Fruit fly (Drosophila melanogaster): ENCODE results near the gene cutlet.

The cutlet gene

DNA sequence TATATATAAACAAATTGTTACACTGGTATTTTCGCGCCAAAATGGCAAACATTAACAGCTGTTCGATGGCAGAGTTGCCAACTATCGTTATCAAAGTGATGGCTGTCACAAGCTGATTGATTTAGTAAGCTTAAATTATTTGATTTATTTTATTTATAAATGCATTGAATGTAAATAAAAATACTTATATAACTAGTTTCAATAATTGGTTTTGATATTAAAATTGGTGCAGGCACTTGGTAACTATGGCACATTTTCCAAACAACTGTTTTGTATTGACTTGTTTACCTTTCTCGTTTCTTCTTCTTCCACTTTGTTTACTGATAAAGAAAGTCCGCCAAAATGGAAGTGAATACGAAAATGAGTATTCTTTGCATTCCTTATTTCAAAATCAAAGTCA is at the start of gene cutlet:
cutlet (minus strand) TSS at position 84 of the 400 bp plus-strand sequence.
- TF ChIP-seq fkh (GFP tag; optimal IDR thresholded peaks at IDR 0.05) (peak; percentile 93), CG3919 (GFP tag; optimal IDR thresholded peaks at IDR 0.05) (no peak), CG11294 (GFP tag; IDR thresholded peaks at IDR 0.05) (no peak), CG3032 (tag; optimal IDR thresholded peaks at IDR 0.05) (no peak), fd59A (GFP tag; optimal IDR thresholded peaks at IDR 0.05) (no peak), CG8632 (GFP tag; optimal IDR thresholded peaks at IDR 0.05) (no peak), Eip78C (GFP tag) (peak; percentile 54), CG11762 (GFP tag; optimal IDR thresholded peaks at IDR 0.05; ENCODE audit: insufficient read depth) (no peak), OdsH (GFP tag; optimal IDR thresholded peaks at IDR 0.05) (no peak), svp (GFP tag) (peak; percentile 63), achi (GFP tag; optimal IDR thresholded peaks at IDR 0.05) (peak; percentile 36), CG6163 (GFP tag; IDR thresholded peaks at IDR 0.05) (no peak), Hr38 (GFP tag; optimal IDR thresholded peaks at IDR 0.05) (no peak), acj6 (GFP tag; optimal IDR thresholded peaks at IDR 0.05) (no peak), Sox14 (GFP tag; optimal IDR thresholded peaks at IDR 0.05) (no peak), CG9139 (GFP tag; optimal IDR thresholded peaks at IDR 0.05) (no peak), Smox (GFP tag; optimal IDR thresholded peaks at IDR 0.05) (peak; percentile 16), Eip75B (GFP tag; optimal IDR thresholded peaks at IDR 0.05) (no peak)

- TF ChIP-seq Sox14 (GFP tag; optimal IDR thresholded peaks at IDR 0.05) (no peak), CG6792 (GFP tag; optimal IDR thresholded peaks at IDR 0.05) (no peak), svp (GFP tag) (no peak), Eip93F (GFP tag; optimal IDR thresholded peaks at IDR 0.05) (no peak), CG8632 (GFP tag; optimal IDR thresholded peaks at IDR 0.05) (no peak), CG9139 (GFP tag; optimal IDR thresholded peaks at IDR 0.05) (no peak), CG4318 (GFP tag; optimal IDR thresholded peaks at IDR 0.05) (no peak), dsx (GFP tag; optimal IDR thresholded peaks at IDR 0.05; ENCODE audit: poor library complexity, severe bottlenecking) (no peak), acj6 (GFP tag; optimal IDR thresholded peaks at IDR 0.05) (no peak)
Observed at dm6 chr2L:3756831-3757351, 45.3 kb upstream of the cutlet start, which contains the start of gene CG43707. CG43707 (plus strand) TSS chr2L:3757256.

- no peak for TF ChIP-seq CG11902 (GFP tag; optimal IDR thresholded peaks at IDR 0.05)
- 0 out of 2 replicates have a peak, but pooled peaks have one; percentile 45 for TF ChIP-seq CG15336 (GFP tag; IDR thresholded peaks at IDR 0.05)
- TF ChIP-seq Eip75B (GFP tag; optimal IDR thresholded peaks at IDR 0.05) = no peak
- TF ChIP-seq fd59A (GFP tag; optimal IDR thresholded peaks at IDR 0.05) = no peak
- TF ChIP-seq eg (GFP tag; IDR thresholded peaks at IDR 0.05) = peak; percentile 55; the same call in 1 of the 3 replicates
Observed at dm6 chr2L:3754835-3755547, 43.4 kb upstream of the cutlet start.

DNA sequence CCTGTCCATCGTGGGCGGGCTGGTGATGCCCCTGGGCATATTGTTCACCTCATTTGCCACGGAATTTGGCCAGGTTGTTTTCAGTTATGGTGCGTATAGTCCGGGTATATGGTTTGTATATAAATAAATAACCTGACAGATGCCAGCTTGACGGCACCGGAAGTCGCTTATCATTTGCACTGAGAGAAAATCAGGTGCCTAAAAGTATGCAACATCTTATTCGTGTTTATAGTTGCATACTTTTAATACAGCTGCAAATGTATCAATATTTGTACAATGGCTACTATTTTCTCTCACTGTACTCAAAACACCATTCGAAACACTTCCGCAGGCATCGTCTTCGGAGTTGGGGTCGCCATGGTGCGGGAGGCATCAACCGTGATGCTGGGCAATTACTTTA is 37.1 kb upstream of the cutlet start:
- TF ChIP-seq CG3919 (GFP tag; optimal IDR thresholded peaks at IDR 0.05) (peak; percentile 33), net (GFP tag; optimal IDR thresholded peaks at IDR 0.05) (peak; percentile 28), CG34406 (GFP tag; optimal IDR thresholded peaks at IDR 0.05) (peak; percentile 11), esn (GFP tag; optimal IDR thresholded peaks at IDR 0.05) (no peak), svp (GFP tag) (peak; percentile 32), Sox15 (GFP tag; optimal IDR thresholded peaks at IDR 0.05) (no peak), acj6 (GFP tag; optimal IDR thresholded peaks at IDR 0.05) (peak; percentile 6), topi (GFP tag; optimal IDR thresholded peaks at IDR 0.05) (peak; percentile 0), CG6163 (GFP tag; IDR thresholded peaks at IDR 0.05) (0 out of 3 replicates have a peak, but pooled peaks have one; percentile 50), CG6854 (GFP tag; optimal IDR thresholded peaks at IDR 0.05) (no peak), CG11294 (GFP tag; IDR thresholded peaks at IDR 0.05) (no peak), ss (GFP tag; optimal IDR thresholded peaks at IDR 0.05) (no peak), eg (GFP tag; IDR thresholded peaks at IDR 0.05) (0 out of 3 replicates have a peak, but pooled peaks have one; percentile 14), OdsH (GFP tag; optimal IDR thresholded peaks at IDR 0.05) (peak; percentile 5), CG9139 (GFP tag; optimal IDR thresholded peaks at IDR 0.05) (peak; percentile 25), Eip75B (GFP tag; optimal IDR thresholded peaks at IDR 0.05) (no peak), Blimp-1 (GFP tag; optimal IDR thresholded peaks at IDR 0.05) (no peak), achi (GFP tag; optimal IDR thresholded peaks at IDR 0.05) (peak; percentile 55)
